Worm (Caenorhabditis elegans) whole organism, L1 larva: ENCODE data around the gene fbxa-75.
A peak's percentile ranks its signal among the peaks of the same experiment; 100 is the strongest.

ENCODE experiments used
- aly-2 ChIP-seq: fragments of 150-350 bp; optimal IDR thresholded peaks from 2 replicates; lab custom pipeline; 2014; ENCODE audit warnings: missing biosample characterization, missing genetic modification characterization
- fkh-4 ChIP-seq: sonication (generic microtip); optimal IDR thresholded peaks from 2 replicates; lab custom pipeline; 2016; ENCODE audit warnings: missing compliant biosample characterization, missing genetic modification characterization, borderline replicate concordance
- hpl-2 ChIP-seq: fragments of 150-350 bp; optimal IDR thresholded peaks from 2 replicates; lab custom pipeline; 2014; ENCODE audit warnings: missing biosample characterization, missing genetic modification reagents, missing genetic modification characterization
- lsy-2 ChIP-seq, 2 experiments: fragments of 150-350 bp; optimal IDR thresholded peaks; 2 replicates each; lab custom pipeline; 2014; ENCODE audit warnings: missing biosample characterization in 2 of 2, missing genetic modification characterization in 2 of 2
- mab-9 ChIP-seq: fragments of 200-800 bp; sonication (Bioruptor generic); IDR thresholded peaks from 2 replicates; pipeline ENCODE4 v1.3.6; 2022; ENCODE audit warnings: missing genetic modification reagents, missing genetic modification characterization, missing compliant biosample characterization
- mdl-1 ChIP-seq, 2 experiments: fragments of 150-350 bp; optimal IDR thresholded peaks; 2 replicates each; lab custom pipeline; 2014 to 2017; ENCODE audit warnings: missing biosample characterization in 2 of 2, missing genetic modification characterization in 2 of 2, inconsistent platforms in 1 of 2
- nhr-237 ChIP-seq: fragments of 150-350 bp; optimal IDR thresholded peaks from 2 replicates; lab custom pipeline; 2014; ENCODE audit warnings: missing biosample characterization, missing genetic modification characterization

ce11 chrIII:1323555-1323954 is 20.0 kb downstream of the fbxa-75 start:
- no peak for TF ChIP-seq mdl-1 (tag; optimal IDR thresholded peaks at IDR 0.05; lab: Kevin White, UChicago)
- no peak for TF ChIP-seq hpl-2 (GFP tag; lab: Kevin White, UChicago)
- TF ChIP-seq nhr-237, result no peak
- TF ChIP-seq lsy-2 (tag; optimal IDR thresholded peaks at IDR 0.05; lab: Kevin White, UChicago), result peak in 1 of 2 experiments; percentile 20
- TF ChIP-seq mab-9 (GFP tag; lab: Robert Waterston, UW), result no peak
- TF ChIP-seq fkh-4 (tag; lab: Kevin White, UChicago), result no peak
- TF ChIP-seq aly-2 (tag; lab: Kevin White, UChicago), result no peak
